Fruit fly (Drosophila melanogaster): ENCODE data around the gene dar1.

dar1 gene

DNA sequence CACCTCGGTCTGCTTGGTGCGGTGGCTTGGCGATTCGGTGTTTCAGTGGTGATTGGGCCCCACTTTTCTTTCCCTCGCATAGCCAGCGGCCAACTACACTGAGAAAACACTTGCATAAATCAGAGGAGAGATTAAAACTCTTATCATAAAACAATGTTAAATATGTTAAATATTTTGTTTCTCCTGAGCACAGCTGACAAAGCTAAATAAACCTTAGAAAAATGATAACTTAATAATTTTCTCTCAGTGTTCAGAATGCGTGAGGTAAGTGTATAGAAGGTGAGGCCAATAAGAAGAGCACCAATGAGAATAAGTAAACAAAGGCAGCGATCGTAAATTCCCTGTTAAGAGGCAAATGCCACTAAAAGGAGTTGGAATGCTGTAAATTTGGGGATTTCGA is 8.9 kb upstream of the dar1 start:
- TF ChIP-seq Myc (optimal IDR thresholded peaks at IDR 0.05) (no peak), Hnf4 (GFP tag; optimal IDR thresholded peaks at IDR 0.05) (peak; percentile 91), dmrt93B (GFP tag; optimal IDR thresholded peaks at IDR 0.05) (peak; percentile 45), Abd-B (GFP tag; optimal IDR thresholded peaks at IDR 0.05) (no peak), lola (GFP tag; optimal IDR thresholded peaks at IDR 0.05) (no peak), CrebA (GFP tag; optimal IDR thresholded peaks at IDR 0.05; ENCODE audit: borderline replicate concordance) (no peak), N (GFP tag; optimal IDR thresholded peaks at IDR 0.05) (no peak), pan (optimal IDR thresholded peaks at IDR 0.05) (no peak), Dfd (GFP tag; optimal IDR thresholded peaks at IDR 0.05) (no peak), brk (GFP tag; optimal IDR thresholded peaks at IDR 0.05) (peak; percentile 87), OdsH (GFP tag; optimal IDR thresholded peaks at IDR 0.05) (peak; percentile 88), ey (GFP tag; optimal IDR thresholded peaks at IDR 0.05) (peak; percentile 92), fru (GFP tag; optimal IDR thresholded peaks at IDR 0.05) (peak; percentile 91), woc (GFP tag; optimal IDR thresholded peaks at IDR 0.05) (peak; percentile 81), foxo (GFP tag; optimal IDR thresholded peaks at IDR 0.05) (peak; percentile 29 to 86), Dif (GFP tag; optimal IDR thresholded peaks at IDR 0.05; ENCODE audit: partially characterized antibody) (no peak), sage (GFP tag; optimal IDR thresholded peaks at IDR 0.05) (peak; percentile 60), Vsx2 (GFP tag; optimal IDR thresholded peaks at IDR 0.05; ENCODE audit: partially characterized antibody) (no peak), HLH106 (tag; optimal IDR thresholded peaks at IDR 0.05) (peak; percentile 81), br (GFP tag; optimal IDR thresholded peaks at IDR 0.05) (peak; percentile 87), psq (GFP tag; optimal IDR thresholded peaks at IDR 0.05) (peak; percentile 90), CG9705 (GFP tag; optimal IDR thresholded peaks at IDR 0.05) (no peak), CG32264 (GFP tag; optimal IDR thresholded peaks at IDR 0.05) (peak; percentile 71), Hr83 (GFP tag; optimal IDR thresholded peaks at IDR 0.05; ENCODE audit: poor library complexity, severe bottlenecking) (peak; percentile 8), Hr78 (GFP tag; optimal IDR thresholded peaks at IDR 0.05) (no peak), usp (GFP tag; optimal IDR thresholded peaks at IDR 0.05) (no peak), jim (GFP tag; optimal IDR thresholded peaks at IDR 0.05) (no peak), dl (GFP tag; optimal IDR thresholded peaks at IDR 0.05; ENCODE audit: insufficient read depth in 1 of 2, partially characterized antibody in 2 of 2) (no peak), rgr (GFP tag; optimal IDR thresholded peaks at IDR 0.05) (peak; percentile 90), dsf (GFP tag; optimal IDR thresholded peaks at IDR 0.05; ENCODE audit: borderline replicate concordance) (peak; percentile 25), GATAd (GFP tag; optimal IDR thresholded peaks at IDR 0.05) (no peak), h (GFP tag; optimal IDR thresholded peaks at IDR 0.05) (peak; percentile 91), Mio (GFP tag; optimal IDR thresholded peaks at IDR 0.05) (peak; percentile 7), tai (GFP tag; optimal IDR thresholded peaks at IDR 0.05) (peak; percentile 83), Rel (GFP tag; optimal IDR thresholded peaks at IDR 0.05) (peak; percentile 30), Rel (tag; optimal IDR thresholded peaks at IDR 0.05) (peak; percentile 3), Jra (GFP tag; optimal IDR thresholded peaks at IDR 0.05) (peak; percentile 70), sv (GFP tag; optimal IDR thresholded peaks at IDR 0.05) (peak; percentile 51), Sp1 (GFP tag; optimal IDR thresholded peaks at IDR 0.05) (peak; percentile 85)

DNA sequence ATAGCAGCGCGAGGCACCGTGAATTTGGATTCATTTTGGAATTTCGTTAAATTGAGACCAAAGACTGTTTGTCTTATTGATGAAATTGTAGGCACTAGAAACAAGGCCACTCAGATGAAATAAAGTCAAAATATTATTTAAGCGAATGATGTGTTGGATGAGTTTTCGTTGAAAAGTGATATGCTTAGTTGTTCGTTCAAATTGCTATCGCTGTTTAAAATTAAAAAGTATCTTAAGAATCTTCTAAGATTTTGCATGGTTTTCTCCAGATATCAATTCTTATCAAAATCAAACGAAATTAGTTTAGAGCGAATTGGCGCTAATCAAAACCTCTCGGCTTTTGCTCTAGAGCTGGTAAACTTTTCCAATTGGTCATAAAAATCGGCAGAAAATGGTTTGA is 5.2 kb upstream of the dar1 start, which contains the start of gene CG14974:
Gene CG14974, minus strand, starts transcription at position 101 of the 400 bp plus-strand sequence.
- TF ChIP-seq Sp1 (GFP tag; optimal IDR thresholded peaks at IDR 0.05) (no peak), Hnf4 (GFP tag; optimal IDR thresholded peaks at IDR 0.05) (no peak), usp (GFP tag; optimal IDR thresholded peaks at IDR 0.05) (no peak), CG9705 (GFP tag; optimal IDR thresholded peaks at IDR 0.05) (no peak), sage (GFP tag; optimal IDR thresholded peaks at IDR 0.05) (no peak), CrebA (GFP tag; optimal IDR thresholded peaks at IDR 0.05; ENCODE audit: borderline replicate concordance) (no peak), OdsH (GFP tag; optimal IDR thresholded peaks at IDR 0.05) (no peak), lola (GFP tag; optimal IDR thresholded peaks at IDR 0.05) (no peak), fru (GFP tag; optimal IDR thresholded peaks at IDR 0.05) (no peak), CG32264 (GFP tag; optimal IDR thresholded peaks at IDR 0.05) (no peak), pan (optimal IDR thresholded peaks at IDR 0.05) (no peak), HLH106 (tag; optimal IDR thresholded peaks at IDR 0.05) (no peak), Rel (GFP tag; optimal IDR thresholded peaks at IDR 0.05) (no peak), Rel (tag; optimal IDR thresholded peaks at IDR 0.05) (no peak), dl (GFP tag; optimal IDR thresholded peaks at IDR 0.05; ENCODE audit: insufficient read depth in 1 of 2, partially characterized antibody in 2 of 2) (no peak), ey (GFP tag; optimal IDR thresholded peaks at IDR 0.05) (no peak), Abd-B (GFP tag; optimal IDR thresholded peaks at IDR 0.05) (no peak), Myc (optimal IDR thresholded peaks at IDR 0.05) (no peak)
